Fruit fly (Drosophila melanogaster) whole organism, embryonic: ENCODE results near the gene SclB.
A peak's percentile ranks its signal among the peaks of the same experiment; 100 is the strongest.

Experiments
- Bgb ChIP-seq: fragments of 200-800 bp; sonication (Bioruptor generic); IDR thresholded peaks from 2 replicates; pipeline ENCODE4 v1.3.6; 2022; ENCODE audit warnings: missing biosample characterization, missing genetic modification characterization; ENCODE audit not compliant: partially characterized antibody
- BtbVII ChIP-seq: fragments of 200-800 bp; sonication (Bioruptor generic); optimal IDR thresholded peaks from 3 replicates; lab custom pipeline; 2017; ENCODE audit warnings: missing biosample characterization, mild to moderate bottlenecking, missing genetic modification characterization
- CG10543 ChIP-seq: fragments of 200-800 bp; sonication (Bioruptor generic); optimal IDR thresholded peaks from 3 replicates; lab custom pipeline; 2017; ENCODE audit warnings: missing biosample characterization, mild to moderate bottlenecking, missing genetic modification characterization, moderate library complexity
- CG12769 ChIP-seq: fragments of 200-800 bp; sonication (Bioruptor generic); optimal IDR thresholded peaks from 2 replicates; lab custom pipeline; 2019; ENCODE audit warnings: missing biosample characterization, mild to moderate bottlenecking, missing genetic modification characterization, moderate library complexity
- CG13287 ChIP-seq: fragments of 200-800 bp; sonication (Bioruptor generic); IDR thresholded peaks from 2 replicates; pipeline ENCODE4 v1.3.6; 2022; ENCODE audit warnings: missing biosample characterization, missing genetic modification characterization; ENCODE audit not compliant: partially characterized antibody
- CG13624 ChIP-seq: fragments of 200-800 bp; sonication (Bioruptor generic); optimal IDR thresholded peaks from 2 replicates; lab custom pipeline; 2016; ENCODE audit warnings: missing biosample characterization, missing genetic modification characterization
- CG15269 ChIP-seq: fragments of 200-800 bp; sonication (Bioruptor generic); optimal IDR thresholded peaks from 2 replicates; lab custom pipeline; 2018; ENCODE audit warnings: missing biosample characterization, mild to moderate bottlenecking, missing genetic modification characterization, moderate library complexity
- CG1602 ChIP-seq: fragments of 200-800 bp; sonication (Bioruptor generic); optimal IDR thresholded peaks from 3 replicates; lab custom pipeline; 2016; ENCODE audit warnings: missing biosample characterization, missing genetic modification characterization
- CG2199 ChIP-seq: fragments of 200-800 bp; sonication (Bioruptor generic); IDR thresholded peaks from 3 replicates; pipeline ENCODE4 v1.3.6; 2022; ENCODE audit warnings: missing biosample characterization, missing genetic modification characterization
- CG32767 ChIP-seq: fragments of 200-800 bp; sonication (Bioruptor generic); IDR thresholded peaks from 2 replicates; pipeline ENCODE4 v1.3.6; 2022; ENCODE audit warnings: missing biosample characterization, missing genetic modification characterization
- CG34376 ChIP-seq: fragments of 200-800 bp; sonication (Bioruptor generic); optimal IDR thresholded peaks from 2 replicates; lab custom pipeline; 2018; ENCODE audit warnings: missing biosample characterization, mild to moderate bottlenecking, missing genetic modification characterization
- CG34422 ChIP-seq: fragments of 200-800 bp; sonication (Bioruptor generic); IDR thresholded peaks from 3 replicates; pipeline ENCODE4 v1.3.6; 2022; ENCODE audit warnings: missing biosample characterization, missing genetic modification characterization
- CG3726 ChIP-seq: fragments of 200-800 bp; sonication (Bioruptor generic); IDR thresholded peaks from 3 replicates; pipeline ENCODE4, ENCODE4 v1.3.6; 2022; ENCODE audit warnings: missing biosample characterization, missing genetic modification characterization
- CG3838 ChIP-seq: fragments of 200-800 bp; sonication (Bioruptor generic); optimal IDR thresholded peaks from 3 replicates; lab custom pipeline; 2016; ENCODE audit warnings: missing biosample characterization, missing genetic modification characterization
- CG8089 ChIP-seq: fragments of 200-800 bp; sonication (Bioruptor generic); optimal IDR thresholded peaks from 3 replicates; lab custom pipeline; 2016; ENCODE audit warnings: missing biosample characterization, missing genetic modification characterization
- CG8281 ChIP-seq: fragments of 200-800 bp; sonication (Bioruptor generic); optimal IDR thresholded peaks from 2 replicates; lab custom pipeline; 2018; ENCODE audit warnings: missing biosample characterization, mild to moderate bottlenecking, missing genetic modification characterization, moderate library complexity
- CG8290 ChIP-seq, 3 experiments: fragments of 200-800 bp; sonication (Bioruptor generic); optimal IDR thresholded peaks; 2 replicates each; lab custom pipeline; 2016 to 2019; ENCODE audit warnings: missing biosample characterization in 3 of 3, missing genetic modification characterization in 3 of 3, mild to moderate bottlenecking in 2 of 3, moderate library complexity in 1 of 3
- Dbx ChIP-seq: fragments of 200-800 bp; sonication (Bioruptor generic); IDR thresholded peaks from 3 replicates; pipeline ENCODE4 v1.3.6; 2022; ENCODE audit warnings: missing biosample characterization, missing genetic modification characterization
- Deaf1 ChIP-seq: fragments of 200-800 bp; optimal IDR thresholded peaks from 3 replicates; lab custom pipeline; 2019; ENCODE audit warnings: missing biosample characterization, mild to moderate bottlenecking, missing genetic modification characterization, moderate library complexity
- Dp ChIP-seq: fragments of 200-800 bp; sonication (Bioruptor generic); optimal IDR thresholded peaks from 2 replicates; lab custom pipeline; 2018; ENCODE audit warnings: missing biosample characterization, mild to moderate bottlenecking, missing genetic modification characterization, moderate library complexity
- Dref ChIP-seq: fragments of 200-800 bp; sonication (Bioruptor generic); IDR thresholded peaks from 2 replicates; pipeline ENCODE4 v1.3.6; 2022; ENCODE audit warnings: missing biosample characterization, missing genetic modification characterization
- E2f2 ChIP-seq: fragments of 200-800 bp; sonication (Bioruptor generic); IDR thresholded peaks from 2 replicates; pipeline ENCODE4 v1.3.6; 2022; ENCODE audit warnings: missing biosample characterization, missing genetic modification characterization
- Hr78 ChIP-seq, 2 experiments: fragments of 200-800 bp in 1 of 2; fragments of >200 bp in 1 of 2; sonication (Bioruptor generic) in 1 of 2; optimal IDR thresholded peaks; 2 replicates each; lab custom pipeline; 2017 to 2019; ENCODE audit warnings: missing biosample characterization in 2 of 2, missing genetic modification characterization in 2 of 2, mild to moderate bottlenecking in 1 of 2, moderate library complexity in 1 of 2
- MBD-R2 ChIP-seq: fragments of 200-800 bp; sonication (Bioruptor generic); IDR thresholded peaks from 2 replicates; pipeline ENCODE4 v1.3.6; 2022; ENCODE audit warnings: missing biosample characterization, missing genetic modification characterization
- Med ChIP-seq: fragments of 200-800 bp; sonication (Bioruptor generic); peaks from one replicate; lab custom pipeline; 2016; ENCODE audit warnings: missing biosample characterization, missing genetic modification characterization, mild to moderate bottlenecking, inconsistent platforms, moderate library complexity
- Pdp1 ChIP-seq, 2 experiments: fragments of 200-800 bp; sonication (Bioruptor generic); optimal IDR thresholded peaks; 3 replicates each; lab custom pipeline; 2016; ENCODE audit warnings: missing biosample characterization in 2 of 2, missing genetic modification characterization in 2 of 2, mild to moderate bottlenecking in 1 of 2, moderate library complexity in 1 of 2
- Ssrp ChIP-seq: fragments of 200-800 bp; sonication (Bioruptor generic); optimal IDR thresholded peaks from 2 replicates; lab custom pipeline; 2018; ENCODE audit warnings: missing biosample characterization, mild to moderate bottlenecking, missing genetic modification characterization, moderate library complexity
- Stat92E ChIP-seq, 3 experiments: fragments of >200 bp in 2 of 3; fragments of 200-800 bp in 1 of 3; sonication (Bioruptor generic) in 1 of 3; optimal IDR thresholded peaks; 2 replicates each; lab custom pipeline; 2017 to 2019; ENCODE audit warnings: missing biosample characterization in 3 of 3, missing genetic modification characterization in 3 of 3, mild to moderate bottlenecking in 1 of 3, moderate library complexity in 1 of 3
- abd-A ChIP-seq: fragments of 200-800 bp; sonication (Bioruptor generic); optimal IDR thresholded peaks from 3 replicates; lab custom pipeline; 2019; ENCODE audit warnings: missing biosample characterization, mild to moderate bottlenecking, missing genetic modification characterization, moderate library complexity
- chinmo ChIP-seq: fragments of 200-800 bp; sonication (Bioruptor generic); IDR thresholded peaks from 4 replicates; pipeline ENCODE4 v1.3.6; 2022; ENCODE audit warnings: missing biosample characterization, missing genetic modification characterization; ENCODE audit not compliant: partially characterized antibody
- ems ChIP-seq: fragments of 200-800 bp; sonication (Bioruptor generic); optimal IDR thresholded peaks from 3 replicates; lab custom pipeline; 2016; ENCODE audit warnings: missing biosample characterization, missing genetic modification characterization
- exex ChIP-seq: fragments of 200-800 bp; sonication (Bioruptor generic); optimal IDR thresholded peaks from 4 replicates; lab custom pipeline; 2018; ENCODE audit warnings: missing biosample characterization, mild to moderate bottlenecking, missing genetic modification characterization, moderate library complexity
- ftz-f1 ChIP-seq: fragments of 200-800 bp; sonication (Bioruptor generic); optimal IDR thresholded peaks from 2 replicates; lab custom pipeline; 2016; ENCODE audit warnings: missing biosample characterization, missing genetic modification characterization
- lab ChIP-seq: fragments of 200-800 bp; sonication (Bioruptor generic); optimal IDR thresholded peaks from 3 replicates; lab custom pipeline; 2017; ENCODE audit warnings: missing biosample characterization, missing genetic modification characterization, mild to moderate bottlenecking, moderate library complexity, missing genetic modification reagents
- mirr ChIP-seq: fragments of 200-800 bp; sonication (Bioruptor generic); optimal IDR thresholded peaks from 3 replicates; lab custom pipeline; 2018; ENCODE audit warnings: missing biosample characterization, mild to moderate bottlenecking, missing genetic modification characterization
- pb ChIP-seq: fragments of 200-800 bp; sonication (Bioruptor generic); optimal IDR thresholded peaks from 3 replicates; lab custom pipeline; 2016; ENCODE audit warnings: missing biosample characterization, missing genetic modification characterization
- prd ChIP-seq, 3 experiments: fragments of >200 bp in 2 of 3; fragments of 200-800 bp in 1 of 3; sonication (Bioruptor generic) in 1 of 3; optimal IDR thresholded peaks in 2 of 3; IDR thresholded peaks in 1 of 3; 2 replicates in 2 of 3; 3 replicates in 1 of 3; pipeline versions ENCODE4 v1.3.6 to Lab custom; 2017 to 2022; ENCODE audit warnings: missing biosample characterization in 1 of 3, missing genetic modification characterization in 1 of 3
- sd ChIP-seq: fragments of 200-800 bp; sonication (Bioruptor generic); optimal IDR thresholded peaks from 3 replicates; lab custom pipeline; 2018; ENCODE audit warnings: missing biosample characterization, mild to moderate bottlenecking, missing genetic modification characterization, moderate library complexity
- sens ChIP-seq: fragments of 200-800 bp; sonication (Bioruptor generic); peaks from one replicate; lab custom pipeline; 2016; ENCODE audit warnings: missing biosample characterization, missing genetic modification characterization
- so ChIP-seq: fragments of 200-800 bp; sonication (Bioruptor generic); IDR thresholded peaks from 3 replicates; pipeline ENCODE4 v1.3.6; 2022; ENCODE audit warnings: missing biosample characterization, missing genetic modification characterization
- sug ChIP-seq: fragments of 200-800 bp; optimal IDR thresholded peaks from 2 replicates; lab custom pipeline; 2019; ENCODE audit warnings: missing biosample characterization, mild to moderate bottlenecking, missing genetic modification characterization, moderate library complexity
- tin ChIP-seq: fragments of 200-800 bp; sonication (Bioruptor generic); optimal IDR thresholded peaks from 3 replicates; lab custom pipeline; 2016; ENCODE audit warnings: missing biosample characterization, missing genetic modification characterization
- ttk ChIP-seq: fragments of 200-800 bp; sonication (Bioruptor generic); IDR thresholded peaks from 2 replicates; pipeline ENCODE4 v2.1.2; 2022; ENCODE audit warnings: missing biosample characterization, missing genetic modification characterization
- zf30C ChIP-seq: fragments of 200-800 bp; sonication (Bioruptor generic); optimal IDR thresholded peaks from 3 replicates; lab custom pipeline; 2018; ENCODE audit warnings: missing biosample characterization, mild to moderate bottlenecking, missing genetic modification characterization

SclB gene

DNA sequence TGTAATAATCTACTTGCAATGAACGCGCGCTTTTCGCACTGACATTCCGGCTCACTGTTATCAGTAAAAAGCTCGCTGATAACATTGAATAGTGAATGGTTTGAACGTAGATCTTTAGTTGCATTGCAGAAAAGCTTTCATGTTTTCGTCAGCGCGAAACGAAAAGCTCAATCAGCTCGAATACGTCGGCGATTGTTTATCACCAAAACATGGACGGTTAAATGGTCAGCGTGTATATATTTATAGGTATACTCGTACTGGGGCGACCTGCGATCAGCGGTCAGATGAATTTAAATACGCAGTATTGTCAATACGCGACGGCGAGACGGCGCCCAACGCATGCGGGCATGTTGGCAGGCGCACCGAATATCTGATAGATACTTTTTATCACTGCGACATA, 48.7 kb downstream of the SclB start:
- TF ChIP-seq CG32767, result peak; percentile 50; the same call in 1 of the 2 replicates
- TF ChIP-seq Pdp1 (GFP tag; optimal IDR thresholded peaks at IDR 0.05; lab: Kevin White, UChicago), result peak in 1 of 2 experiments; percentile 0
- TF ChIP-seq Stat92E (GFP tag; optimal IDR thresholded peaks at IDR 0.05; lab: Kevin White, UChicago), result no peak
- peak; percentile 55 for TF ChIP-seq CG13624 (GFP tag; lab: Kevin White, UChicago)
- no peak for TF ChIP-seq CG3838
- peak; percentile 18 for TF ChIP-seq mirr (GFP tag; lab: Kevin White, UChicago)
- TF ChIP-seq CG34376, result peak; percentile 1
- TF ChIP-seq CG2199 (GFP tag; lab: Robert Waterston, UW), result peak; percentile 92; the same call in 2 of the 3 replicates
- TF ChIP-seq Dp, result no peak
- TF ChIP-seq sd (tag; lab: Kevin White, UChicago), result peak; percentile 89
- TF ChIP-seq CG8089, result no peak
- TF ChIP-seq MBD-R2 (GFP tag; lab: Robert Waterston, UW), result no peak
- peak; percentile 21 for TF ChIP-seq abd-A (tag; lab: Kevin White, UChicago)
- peak; percentile 51 for TF ChIP-seq ftz-f1 (GFP tag; lab: Kevin White, UChicago)
- no peak for TF ChIP-seq tin (GFP tag; lab: Kevin White, UChicago)
- TF ChIP-seq CG13287, result peak; percentile 34; the same call in 1 of the 2 replicates
- TF ChIP-seq exex (tag; lab: Kevin White, UChicago), result peak; percentile 33
- 0 out of 3 replicates have a peak, but pooled peaks have one; percentile 6 for TF ChIP-seq so
- TF ChIP-seq Ssrp, result no peak
- TF ChIP-seq chinmo, result peak; percentile 93
- no peak for TF ChIP-seq CG34422 (GFP tag; lab: Robert Waterston, UW)
- TF ChIP-seq CG15269 (tag; lab: Kevin White, UChicago), result no peak
- TF ChIP-seq pb (GFP tag; lab: Kevin White, UChicago), result no peak
- TF ChIP-seq CG1602 (GFP tag; lab: Kevin White, UChicago), result no peak
- 0 out of 3 replicates have a peak, but pooled peaks have one; percentile 28 for TF ChIP-seq Dbx (GFP tag; lab: Robert Waterston, UW)
- 0 out of 2 replicates have a peak, but pooled peaks have one; percentile 19 for TF ChIP-seq E2f2 (GFP tag; lab: Robert Waterston, UW)
- TF ChIP-seq BtbVII (GFP tag; lab: Kevin White, UChicago), result peak; percentile 16
- peak; percentile 3 for TF ChIP-seq CG8281 (tag; lab: Kevin White, UChicago)
- TF ChIP-seq Deaf1 (tag; lab: Kevin White, UChicago), result peak; percentile 22
- no peak for TF ChIP-seq ttk (GFP tag; lab: Robert Waterston, UW)
- TF ChIP-seq lab, result peak; percentile 15
- no peak for TF ChIP-seq zf30C (GFP tag; lab: Kevin White, UChicago)
- no peak for TF ChIP-seq ems (GFP tag; lab: Kevin White, UChicago)
- TF ChIP-seq Bgb (GFP tag; lab: Robert Waterston, UW), result peak; percentile 37; the same call in 1 of the 2 replicates
- no peak for TF ChIP-seq CG8290 (GFP tag; optimal IDR thresholded peaks at IDR 0.05; lab: Kevin White, UChicago)
- TF ChIP-seq CG8290 (tag; optimal IDR thresholded peaks at IDR 0.05; lab: Kevin White, UChicago), result peak in 1 of 2 experiments; percentile 45
- no peak for TF ChIP-seq prd (optimal IDR thresholded peaks at IDR 0.05; lab: Kevin White, UChicago)
- TF ChIP-seq prd (GFP tag; IDR thresholded peaks at IDR 0.05; lab: Robert Waterston, UW), result no peak
- peak; percentile 65 for TF ChIP-seq Med (GFP tag; lab: Kevin White, UChicago)
- peak; percentile 44 for TF ChIP-seq sug (tag; lab: Kevin White, UChicago)
- peak in 1 of 2 experiments; percentile 45 for TF ChIP-seq Hr78 (GFP tag; optimal IDR thresholded peaks at IDR 0.05; lab: Kevin White, UChicago)
- TF ChIP-seq CG10543 (GFP tag; lab: Kevin White, UChicago), result peak; percentile 47
- TF ChIP-seq sens (GFP tag; lab: Kevin White, UChicago), result no peak
- TF ChIP-seq CG12769 (tag; lab: Kevin White, UChicago), result peak; percentile 69
- TF ChIP-seq CG3726 (GFP tag; lab: Robert Waterston, UW), result no peak
- no peak for TF ChIP-seq Dref (GFP tag; lab: Robert Waterston, UW)
